Worm (Caenorhabditis elegans): Measurements from ENCODE around the gene F15E6.10.

DNA sequence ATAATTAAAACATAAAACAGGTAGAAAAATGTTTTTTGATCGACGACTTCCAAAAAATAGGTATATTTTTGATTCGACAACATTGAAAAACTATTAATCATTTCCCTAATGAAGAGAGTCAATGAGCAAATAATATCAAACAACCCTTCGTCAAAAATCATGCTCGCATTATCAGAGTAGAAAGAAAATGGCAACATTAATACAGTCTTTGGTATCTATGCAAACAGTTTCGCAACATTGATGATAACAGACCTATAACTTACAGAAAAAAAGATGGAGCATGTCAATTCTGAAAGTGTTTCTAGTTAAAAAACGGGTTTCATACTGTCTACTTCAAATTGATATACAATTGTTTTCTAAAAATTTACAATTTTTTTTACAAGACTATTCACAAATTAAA, 7.7 kb upstream of the F15E6.10 start:
- no peak for TF ChIP-seq aly-2 (tag; optimal IDR thresholded peaks at IDR 0.05)
- no peak for TF ChIP-seq snpc-4 (tag; optimal IDR thresholded peaks at IDR 0.05)
- no peak for TF ChIP-seq nhr-11 (tag; optimal IDR thresholded peaks at IDR 0.05)
- TF ChIP-seq ceh-28 (tag; optimal IDR thresholded peaks at IDR 0.05) = no peak
- no peak for TF ChIP-seq nhr-67 (tag; optimal IDR thresholded peaks at IDR 0.05)
- TF ChIP-seq nhr-12 (tag; optimal IDR thresholded peaks at IDR 0.05) = no peak
- TF ChIP-seq nhr-77 (tag; optimal IDR thresholded peaks at IDR 0.05) = no peak
- no peak for TF ChIP-seq ztf-11 (tag; optimal IDR thresholded peaks at IDR 0.05)
- no peak for TF ChIP-seq mdl-1 (tag; optimal IDR thresholded peaks at IDR 0.05)
- TF ChIP-seq nhr-76 (tag; optimal IDR thresholded peaks at IDR 0.05) = no peak
